Worm (Caenorhabditis elegans) whole organism, L1 larva: ENCODE measurements around the gene ZK1320.3.

Source experiments
- C16A3.4 ChIP-seq: fragments of 150-350 bp; optimal IDR thresholded peaks from 2 replicates; lab custom pipeline; 2014; ENCODE audit warnings: missing biosample characterization, missing genetic modification characterization
- Y116A8C.19 ChIP-seq: sonication (generic microtip); optimal IDR thresholded peaks from 2 replicates; lab custom pipeline; 2016; ENCODE audit warnings: missing compliant biosample characterization, missing genetic modification characterization, borderline replicate concordance
- aha-1 ChIP-seq: fragments of 150-350 bp; optimal IDR thresholded peaks from 2 replicates; lab custom pipeline; 2014; ENCODE audit warnings: missing biosample characterization, missing genetic modification characterization
- blmp-1 ChIP-seq: fragments of 150-350 bp; optimal IDR thresholded peaks from 2 replicates; lab custom pipeline; 2014; ENCODE audit warnings: missing biosample characterization, missing genetic modification characterization
- ceh-82 ChIP-seq, 3 experiments: fragments of 150-350 bp in 1 of 3; sonication (generic microtip) in 2 of 3; optimal IDR thresholded peaks; 2 replicates each; lab custom pipeline; 2014 to 2017; ENCODE audit warnings: missing biosample characterization in 3 of 3, missing genetic modification characterization in 3 of 3
- efl-1 ChIP-seq, 4 experiments: fragments of 150-350 bp; optimal IDR thresholded peaks in 3 of 4; peaks in 1 of 4; 1 replicate in 1 of 4; 2 replicates in 3 of 4; lab custom pipeline; 2014; ENCODE audit warnings: missing biosample characterization in 2 of 4, missing genetic modification characterization in 2 of 4, missing genetic modification reagents in 2 of 4
- egl-13 ChIP-seq: sonication (generic microtip); optimal IDR thresholded peaks from 2 replicates; lab custom pipeline; 2016; ENCODE audit warnings: missing genotype, missing genetic modification reagents, missing genetic modification characterization, missing compliant biosample characterization
- elt-2 ChIP-seq: sonication (generic microtip); optimal IDR thresholded peaks from 2 replicates; lab custom pipeline; 2016; ENCODE audit warnings: missing genetic modification characterization, mild to moderate bottlenecking, inconsistent platforms, missing compliant biosample characterization, missing genetic modification reagents
- elt-3 ChIP-seq, 6 experiments: fragments of 150-350 bp in 1 of 6; sonication (generic microtip); optimal IDR thresholded peaks; 2 replicates each; lab custom pipeline; 2017 to 2018; ENCODE audit warnings: missing biosample characterization in 6 of 6, missing genetic modification characterization in 6 of 6, inconsistent platforms in 1 of 6
- fkh-10 ChIP-seq: sonication (generic microtip); optimal IDR thresholded peaks from 2 replicates; lab custom pipeline; 2017; ENCODE audit warnings: missing biosample characterization, missing genetic modification reagents, missing genetic modification characterization
- fkh-8 ChIP-seq: sonication (generic microtip); optimal IDR thresholded peaks from 2 replicates; lab custom pipeline; 2016; ENCODE audit warnings: mild to moderate bottlenecking, missing genetic modification characterization, missing compliant biosample characterization
- hlh-4 ChIP-seq: sonication (generic microtip); optimal IDR thresholded peaks from 2 replicates; lab custom pipeline; 2016; ENCODE audit warnings: mild to moderate bottlenecking, missing genetic modification characterization, missing compliant biosample characterization
- hpl-2 ChIP-seq: fragments of 150-350 bp; optimal IDR thresholded peaks from 2 replicates; lab custom pipeline; 2014; ENCODE audit warnings: missing biosample characterization, missing genetic modification reagents, missing genetic modification characterization
- irx-1 ChIP-seq: sonication (generic microtip); optimal IDR thresholded peaks from 2 replicates; lab custom pipeline; 2016; ENCODE audit warnings: missing genetic modification characterization, missing compliant biosample characterization
- isw-1 ChIP-seq: fragments of 200-800 bp; sonication (Bioruptor generic); IDR thresholded peaks from 2 replicates; pipeline ENCODE4 v1.3.6; 2022; ENCODE audit warnings: missing genetic modification characterization, missing compliant biosample characterization
- jun-1 ChIP-seq: fragments of 150-350 bp; optimal IDR thresholded peaks from 2 replicates; lab custom pipeline; 2014; ENCODE audit warnings: missing biosample characterization, missing genetic modification reagents, missing genetic modification characterization
- lin-14 ChIP-seq: fragments of 200-800 bp; sonication (Bioruptor generic); optimal IDR thresholded peaks from 2 replicates; lab custom pipeline; 2018; ENCODE audit warnings: mild to moderate bottlenecking, missing genetic modification characterization, moderate library complexity, missing compliant biosample characterization
- lin-15B ChIP-seq: fragments of 150-350 bp; sonication (generic microtip); optimal IDR thresholded peaks from 3 replicates; lab custom pipeline; 2014; ENCODE audit warnings: missing biosample characterization, missing genetic modification characterization
- lin-39 ChIP-seq: fragments of 150-350 bp; optimal IDR thresholded peaks from 2 replicates; lab custom pipeline; 2014; ENCODE audit warnings: missing biosample characterization, missing genetic modification reagents, missing genetic modification characterization
- lsy-2 ChIP-seq, 2 experiments: fragments of 150-350 bp; optimal IDR thresholded peaks; 2 replicates each; lab custom pipeline; 2014; ENCODE audit warnings: missing biosample characterization in 2 of 2, missing genetic modification characterization in 2 of 2
- mab-9 ChIP-seq: fragments of 200-800 bp; sonication (Bioruptor generic); IDR thresholded peaks from 2 replicates; pipeline ENCODE4 v1.3.6; 2022; ENCODE audit warnings: missing genetic modification reagents, missing genetic modification characterization, missing compliant biosample characterization
- mep-1 ChIP-seq: fragments of 150-350 bp; optimal IDR thresholded peaks from 2 replicates; lab custom pipeline; 2014; ENCODE audit warnings: missing biosample characterization, missing genetic modification characterization
- nhr-12 ChIP-seq: sonication (generic microtip); optimal IDR thresholded peaks from 2 replicates; lab custom pipeline; 2017; ENCODE audit warnings: missing biosample characterization, missing genetic modification characterization
- nhr-20 ChIP-seq: sonication (generic microtip); optimal IDR thresholded peaks from 2 replicates; lab custom pipeline; 2016; ENCODE audit warnings: mild to moderate bottlenecking, missing genetic modification characterization, missing compliant biosample characterization
- nhr-237 ChIP-seq: fragments of 150-350 bp; optimal IDR thresholded peaks from 2 replicates; lab custom pipeline; 2014; ENCODE audit warnings: missing biosample characterization, missing genetic modification characterization
- nhr-71 ChIP-seq: sonication (generic microtip); optimal IDR thresholded peaks from 2 replicates; lab custom pipeline; 2016; ENCODE audit warnings: mild to moderate bottlenecking, missing genetic modification characterization, moderate library complexity, missing compliant biosample characterization
- nhr-85 ChIP-seq: sonication (generic microtip); peaks from one replicate; lab custom pipeline; 2016; ENCODE audit warnings: missing genetic modification characterization, inconsistent platforms, missing compliant biosample characterization
- snpc-4 ChIP-seq: fragments of 150-350 bp; optimal IDR thresholded peaks from 2 replicates; lab custom pipeline; 2014; ENCODE audit warnings: missing biosample characterization, missing genetic modification characterization
- unc-30 ChIP-seq: sonication (generic microtip); optimal IDR thresholded peaks from 2 replicates; lab custom pipeline; 2017; ENCODE audit warnings: missing biosample characterization, missing genetic modification characterization
- unc-98 ChIP-seq: fragments of 200-800 bp; sonication (Bioruptor generic); IDR thresholded peaks from 2 replicates; pipeline ENCODE4 v1.3.6; 2022; ENCODE audit warnings: missing genetic modification characterization, missing compliant biosample characterization
- xbp-1 ChIP-seq: sonication (generic microtip); optimal IDR thresholded peaks from 2 replicates; lab custom pipeline; 2016; ENCODE audit warnings: missing genetic modification characterization, missing compliant biosample characterization
- ztf-4 ChIP-seq: fragments of 150-350 bp; optimal IDR thresholded peaks from 2 replicates; lab custom pipeline; 2014; ENCODE audit warnings: missing biosample characterization, missing genetic modification characterization

ZK1320.3 gene

DNA sequence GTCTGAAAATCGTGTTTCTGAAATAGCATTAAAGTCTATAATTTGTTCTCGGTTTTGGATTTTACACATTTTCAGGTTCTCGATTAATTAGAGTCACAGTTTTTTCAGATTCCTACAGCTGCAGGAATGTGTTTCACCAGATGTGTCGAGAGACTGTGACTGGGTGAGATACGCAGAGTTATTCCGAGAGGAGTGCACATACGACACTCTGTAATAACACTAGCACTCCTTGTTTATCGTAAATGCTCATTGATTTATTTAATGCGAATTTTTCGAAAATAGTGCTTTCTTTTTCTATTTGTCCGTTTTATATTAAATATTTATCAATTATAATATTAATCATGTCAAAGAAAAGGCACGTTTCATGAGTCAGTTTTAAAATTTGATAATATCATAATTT, 7.2 kb upstream of the ZK1320.3 start, which contains the start of gene ZK1320.11:
ZK1320.11 (plus strand) TSS at position 243 of the 400 bp plus-strand sequence.
- TF ChIP-seq hpl-2 (GFP tag; lab: Kevin White, UChicago) (no peak), lin-14 (GFP tag; lab: Kevin White, UChicago) (peak; percentile 5), ztf-4 (tag; lab: Kevin White, UChicago) (no peak), elt-3 (tag; optimal IDR thresholded peaks at IDR 0.05; lab: Kevin White, UChicago) (no peak), unc-98 (GFP tag; lab: Robert Waterston, UW) (no peak), ceh-82 (tag; optimal IDR thresholded peaks at IDR 0.05; lab: Kevin White, UChicago) (peak in 1 of 3 experiments; percentile 9), lsy-2 (tag; optimal IDR thresholded peaks at IDR 0.05; lab: Kevin White, UChicago) (peak in 1 of 2 experiments; percentile 58), irx-1 (tag; lab: Kevin White, UChicago) (no peak), efl-1 (optimal IDR thresholded peaks at IDR 0.05; lab: Kevin White, UChicago) (peak; percentile 21 to 27), efl-1 (GFP tag; optimal IDR thresholded peaks at IDR 0.05 in 1 of 2; lab: Kevin White, UChicago) (no peak), mep-1 (no peak), nhr-71 (tag; lab: Kevin White, UChicago) (peak; percentile 25), hlh-4 (peak; percentile 22)

DNA sequence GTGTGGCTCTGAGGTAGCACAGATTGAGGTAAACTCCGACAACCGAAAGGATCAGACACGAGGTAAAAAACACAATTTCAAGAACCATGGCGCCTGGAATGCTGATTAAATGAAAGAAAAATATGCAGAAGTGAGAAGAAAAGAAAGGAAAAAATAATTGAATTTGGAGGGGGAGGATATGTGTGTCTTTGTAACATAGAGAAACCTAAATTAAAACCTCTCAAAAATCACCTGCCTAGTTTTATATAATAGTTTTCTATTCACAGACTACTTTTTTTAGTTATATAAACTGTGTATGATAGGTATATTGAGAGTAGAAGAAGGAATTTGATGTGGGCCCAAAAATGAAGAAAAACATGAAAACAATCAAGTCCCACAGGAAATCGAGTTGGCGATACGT, 5.4 kb upstream of the ZK1320.3 start, which contains the start of gene ZK1320.5:
ZK1320.5 (minus strand) TSS at position 101 of the 400 bp plus-strand sequence.
- TF ChIP-seq nhr-71 (tag; lab: Kevin White, UChicago): peak; percentile 22
- no peak for TF ChIP-seq ztf-4 (tag; lab: Kevin White, UChicago)
- TF ChIP-seq lin-14 (GFP tag; lab: Kevin White, UChicago): peak; percentile 15
- peak; percentile 38 for TF ChIP-seq fkh-8

- peak; percentile 66 for TF ChIP-seq nhr-85 (tag; lab: Kevin White, UChicago)
- TF ChIP-seq nhr-71 (tag; lab: Kevin White, UChicago): peak; percentile 18
- no peak for TF ChIP-seq Y116A8C.19
- peak; percentile 26 for TF ChIP-seq blmp-1
- no peak for TF ChIP-seq isw-1
- no peak for TF ChIP-seq lin-15B (tag; lab: Kevin White, UChicago)
- TF ChIP-seq elt-3 (tag; optimal IDR thresholded peaks at IDR 0.05; lab: Kevin White, UChicago): peak in 1 of 6 experiments; percentile 38
- peak; percentile 47 for TF ChIP-seq nhr-20 (tag; lab: Kevin White, UChicago)
- TF ChIP-seq lin-14 (GFP tag; lab: Kevin White, UChicago): peak; percentile 10
- no peak for TF ChIP-seq nhr-237 (tag; lab: Kevin White, UChicago)
- TF ChIP-seq xbp-1 (tag; lab: Kevin White, UChicago): no peak
These were observed 2.6 kb upstream of the ZK1320.3 start, which contains the start of gene cyp-13A10 for ce11 chrII:9662797-9663196. cyp-13A10 (minus strand) TSS chrII:9662884.

DNA sequence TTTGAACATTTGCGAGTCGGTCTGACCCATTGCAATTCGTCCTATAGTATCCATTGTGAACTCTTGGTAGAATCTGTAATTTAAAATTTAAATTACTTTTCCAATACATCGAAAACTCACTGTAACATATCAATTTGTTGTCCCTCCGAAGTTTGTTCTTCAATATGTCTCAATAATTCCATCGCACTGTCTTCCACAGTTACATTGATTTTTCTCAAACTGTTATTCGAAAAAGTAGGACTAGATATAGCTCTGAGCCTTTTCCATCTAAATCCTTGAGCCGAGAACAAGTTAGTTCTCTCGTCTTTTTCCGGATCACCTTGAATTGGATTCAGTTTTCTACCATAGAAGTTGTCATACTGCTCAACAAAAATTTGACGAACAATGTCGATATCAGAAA, 1.9 kb upstream of the ZK1320.3 start:
- TF ChIP-seq unc-30 (tag; lab: Kevin White, UChicago): no peak
- no peak for TF ChIP-seq xbp-1 (tag; lab: Kevin White, UChicago)
- TF ChIP-seq C16A3.4 (tag; lab: Kevin White, UChicago): no peak
- no peak for TF ChIP-seq nhr-237 (tag; lab: Kevin White, UChicago)
- no peak for TF ChIP-seq fkh-10 (GFP tag; lab: Kevin White, UChicago)
- no peak for TF ChIP-seq nhr-12

DNA sequence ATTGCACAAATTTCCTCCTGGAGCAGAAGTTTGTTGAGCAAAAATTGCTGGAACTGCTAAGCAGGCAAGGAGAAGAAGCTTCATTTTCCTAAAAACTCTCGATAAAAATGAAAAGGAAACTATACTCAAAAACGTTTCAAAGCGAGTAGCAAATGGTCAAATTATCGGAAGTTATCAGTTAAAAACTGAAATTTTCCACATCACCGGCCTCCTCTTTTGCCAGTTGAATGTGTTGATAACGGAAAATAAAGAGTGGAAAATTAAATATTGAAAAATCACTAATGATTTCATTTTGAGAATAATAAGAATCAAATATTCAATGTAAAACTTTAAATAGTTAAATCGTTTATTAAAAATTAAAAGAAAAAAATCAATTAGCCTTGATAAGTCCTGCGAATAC, 1.3 kb downstream of the ZK1320.3 start, which contains the start of gene ZK1320.2:
ZK1320.2 (minus strand) TSS at position 88 of the 400 bp plus-strand sequence.
- no peak for TF ChIP-seq mab-9 (GFP tag; lab: Robert Waterston, UW)
- peak; percentile 26 for TF ChIP-seq elt-2 (tag; lab: Kevin White, UChicago)
- no peak for TF ChIP-seq lin-14 (GFP tag; lab: Kevin White, UChicago)
- TF ChIP-seq egl-13: no peak
- no peak for TF ChIP-seq lin-39 (tag; lab: Kevin White, UChicago)
- TF ChIP-seq aha-1 (tag; lab: Kevin White, UChicago): no peak
- TF ChIP-seq jun-1: no peak
- TF ChIP-seq snpc-4: no peak
- TF ChIP-seq, all 84 proteins: peak for 1
